Worm (Caenorhabditis elegans): ENCODE measurements around the gene ztf-29.

The ztf-29 gene

DNA sequence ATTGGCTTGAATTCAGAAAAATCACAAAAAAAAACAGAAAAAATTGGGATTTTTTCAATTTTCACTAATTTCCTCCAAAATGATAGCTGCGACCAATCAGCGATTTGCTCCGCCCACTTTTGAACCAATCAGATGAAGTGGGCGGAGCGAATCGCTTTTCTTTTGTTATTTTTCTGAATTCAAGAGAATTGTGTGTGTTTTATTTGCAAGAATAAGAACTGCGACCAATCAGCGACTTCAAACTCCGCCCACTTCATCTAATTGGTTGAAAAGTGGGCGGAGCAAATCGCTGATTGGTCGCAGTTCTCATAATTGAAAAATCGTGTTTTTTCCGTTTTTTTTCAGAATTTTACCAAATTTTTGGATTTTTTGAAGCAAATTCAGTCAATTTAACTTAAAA lies 21.6 kb downstream of the ztf-29 start:
- TF ChIP-seq mdl-1 (tag; optimal IDR thresholded peaks at IDR 0.05), result no peak
- TF ChIP-seq zag-1 (tag; optimal IDR thresholded peaks at IDR 0.05), result no peak
- TF ChIP-seq sem-4 (tag; optimal IDR thresholded peaks at IDR 0.05), result no peak
- no peak for TF ChIP-seq ama-1 (optimal IDR thresholded peaks at IDR 0.05)
- TF ChIP-seq ztf-11 (tag; optimal IDR thresholded peaks at IDR 0.05), result no peak
- no peak for TF ChIP-seq lin-13 (GFP tag; optimal IDR thresholded peaks at IDR 0.05)
- no peak for TF ChIP-seq mbf-1 (tag; optimal IDR thresholded peaks at IDR 0.05)
- no peak for TF ChIP-seq lin-39 (tag; optimal IDR thresholded peaks at IDR 0.05)
- no peak for TF ChIP-seq R02D3.7 (tag; optimal IDR thresholded peaks at IDR 0.05)
- no peak for TF ChIP-seq nhr-11 (tag; optimal IDR thresholded peaks at IDR 0.05)
- TF ChIP-seq unc-62 (GFP tag; optimal IDR thresholded peaks at IDR 0.05), result no peak
- no peak for TF ChIP-seq egl-27 (tag; optimal IDR thresholded peaks at IDR 0.05)
- TF ChIP-seq ceh-16 (tag; optimal IDR thresholded peaks at IDR 0.05), result no peak
- TF ChIP-seq nhr-129 (tag; optimal IDR thresholded peaks at IDR 0.05), result no peak
- TF ChIP-seq nhr-25 (tag; optimal IDR thresholded peaks at IDR 0.05), result no peak
- no peak for TF ChIP-seq nhr-21 (tag; optimal IDR thresholded peaks at IDR 0.05)
- TF ChIP-seq lsy-2 (tag; optimal IDR thresholded peaks at IDR 0.05), result no peak
- no peak for TF ChIP-seq crh-2 (tag; optimal IDR thresholded peaks at IDR 0.05)
- TF ChIP-seq alr-1 (tag; optimal IDR thresholded peaks at IDR 0.05), result no peak

- no peak for TF ChIP-seq mbf-1 (tag; optimal IDR thresholded peaks at IDR 0.05)
- TF ChIP-seq unc-55 (GFP tag; optimal IDR thresholded peaks at IDR 0.05), result no peak
- no peak for TF ChIP-seq mab-5 (tag; optimal IDR thresholded peaks at IDR 0.05)
- no peak for TF ChIP-seq aly-2 (tag; optimal IDR thresholded peaks at IDR 0.05)
- no peak for TF ChIP-seq nhr-23 (tag; optimal IDR thresholded peaks at IDR 0.05)
- no peak for TF ChIP-seq ama-1 (optimal IDR thresholded peaks at IDR 0.05)
- no peak for TF ChIP-seq lin-11 (tag; optimal IDR thresholded peaks at IDR 0.05)
- TF ChIP-seq fos-1 (tag; optimal IDR thresholded peaks at IDR 0.05), result no peak
These were observed 28.0 kb downstream of the ztf-29 start, which contains the start of gene Y66D12A.3 for ce11 chrIII:11588911-11589310. TSS of gene Y66D12A.3 (plus strand) at chrIII:11589211.

ce11 chrIII:11589311-11589710 lies 28.4 kb downstream of the ztf-29 start:
- TF ChIP-seq lsy-2 (tag; optimal IDR thresholded peaks at IDR 0.05) (no peak), nhr-10 (tag; optimal IDR thresholded peaks at IDR 0.05) (no peak), unc-55 (GFP tag; optimal IDR thresholded peaks at IDR 0.05) (no peak), snpc-4 (tag; optimal IDR thresholded peaks at IDR 0.05) (no peak), nhr-25 (tag; optimal IDR thresholded peaks at IDR 0.05) (no peak), alr-1 (tag; optimal IDR thresholded peaks at IDR 0.05) (no peak), gmeb-1 (tag; optimal IDR thresholded peaks at IDR 0.05) (no peak), ama-1 (optimal IDR thresholded peaks at IDR 0.05) (no peak), mab-5 (tag; optimal IDR thresholded peaks at IDR 0.05) (no peak), mdl-1 (tag; optimal IDR thresholded peaks at IDR 0.05) (no peak), C34F6.9 (tag; optimal IDR thresholded peaks at IDR 0.05) (no peak), zag-1 (tag; optimal IDR thresholded peaks at IDR 0.05) (no peak), peb-1 (tag; optimal IDR thresholded peaks at IDR 0.05) (no peak), lin-13 (GFP tag; optimal IDR thresholded peaks at IDR 0.05) (no peak), ceh-16 (tag; optimal IDR thresholded peaks at IDR 0.05) (no peak), unc-39 (tag; optimal IDR thresholded peaks at IDR 0.05) (no peak), F13H6.1 (tag; optimal IDR thresholded peaks at IDR 0.05) (no peak), ztf-11 (tag; optimal IDR thresholded peaks at IDR 0.05) (no peak), nhr-12 (tag; optimal IDR thresholded peaks at IDR 0.05) (no peak)

ce11 chrIII:11590255-11590654 lies 29.3 kb downstream of the ztf-29 start:
- no peak for TF ChIP-seq sma-9 (GFP tag; optimal IDR thresholded peaks at IDR 0.05)
- TF ChIP-seq sma-9 (tag; optimal IDR thresholded peaks at IDR 0.05), result no peak

ce11 chrIII:11592096-11592495 lies 31.1 kb downstream of the ztf-29 start:
- no peak for TF ChIP-seq sem-4 (tag; optimal IDR thresholded peaks at IDR 0.05)
- TF ChIP-seq nhr-129 (tag; optimal IDR thresholded peaks at IDR 0.05), result no peak
- no peak for TF ChIP-seq egl-27 (tag; optimal IDR thresholded peaks at IDR 0.05)

- TF ChIP-seq ztf-4 (tag; optimal IDR thresholded peaks at IDR 0.05) (no peak), nhr-11 (tag; optimal IDR thresholded peaks at IDR 0.05) (no peak), unc-55 (GFP tag; optimal IDR thresholded peaks at IDR 0.05) (no peak), F13H6.1 (tag; optimal IDR thresholded peaks at IDR 0.05) (no peak), skn-1 (tag; optimal IDR thresholded peaks at IDR 0.05) (no peak), R02D3.7 (tag; optimal IDR thresholded peaks at IDR 0.05) (no peak), egl-27 (tag; optimal IDR thresholded peaks at IDR 0.05) (no peak), ZK546.5 (tag; optimal IDR thresholded peaks at IDR 0.05) (no peak), mbf-1 (tag; optimal IDR thresholded peaks at IDR 0.05) (no peak)
These were observed 46.9 kb downstream of the ztf-29 start, which contains the start of gene Y66D12A.1 for ce11 chrIII:11607870-11608269. TSS of gene Y66D12A.1 (plus strand) at chrIII:11608170.

Data from whole organism, L2 larva.